Worm (Caenorhabditis elegans): ENCODE results near the gene F47D12.3.

F47D12.3 gene

DNA sequence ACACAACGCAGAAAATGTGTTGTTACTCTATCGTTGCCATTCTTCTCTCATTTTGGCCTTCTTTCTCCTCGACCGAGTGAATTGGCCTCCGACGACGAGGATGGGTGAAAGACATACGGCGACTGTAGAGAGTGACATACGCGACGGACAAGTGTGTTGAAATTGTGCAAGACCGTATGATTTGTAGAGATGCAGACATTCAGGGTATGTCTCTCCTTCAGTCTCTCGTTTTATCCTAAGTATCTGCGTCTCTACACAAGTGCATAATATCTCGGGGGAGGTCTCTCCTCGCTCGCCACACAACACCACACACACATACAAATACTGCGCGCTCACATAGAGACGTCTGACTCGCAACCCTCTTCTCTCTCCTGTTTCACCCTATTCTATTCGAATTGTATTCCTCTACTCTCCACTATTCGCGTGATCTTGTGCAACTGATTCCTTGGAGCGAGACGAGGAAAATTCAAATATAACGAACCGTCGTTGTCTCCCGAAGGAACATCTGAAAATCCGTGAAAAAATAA, 18.1 kb upstream of the F47D12.3 start, which contains the start of gene hmg-1.2 (continued):
- TF ChIP-seq unc-62 (GFP tag; optimal IDR thresholded peaks at IDR 0.05 in 1 of 2) (peak in 1 of 2 experiments; percentile 99), unc-62 (tag; optimal IDR thresholded peaks at IDR 0.05) (no peak), ceh-32 (tag; optimal IDR thresholded peaks at IDR 0.05; ENCODE audit: poor library complexity) (no peak), vab-7 (GFP tag; IDR thresholded peaks at IDR 0.05) (no peak), nhr-42 (GFP tag; IDR thresholded peaks at IDR 0.05) (no peak), hlh-30 (tag; optimal IDR thresholded peaks at IDR 0.05; ENCODE audit: insufficient read depth) (peak; percentile 93), egl-43 (GFP tag; IDR thresholded peaks at IDR 0.05) (no peak; the same call in 1 of the 2 replicates), madf-9 (GFP tag; conservative IDR thresholded peaks at IDR 0.05) (0 out of 2 replicates have a peak, but pooled peaks have one; percentile 40), spr-1 (tag; optimal IDR thresholded peaks at IDR 0.05) (peak; percentile 70), nhr-6 (tag; optimal IDR thresholded peaks at IDR 0.05) (peak; percentile 39), ZK337.2 (GFP tag; IDR thresholded peaks at IDR 0.05) (no peak), rbr-2 (tag; optimal IDR thresholded peaks at IDR 0.05) (peak; percentile 92), arid-1 (GFP tag; conservative IDR thresholded peaks at IDR 0.05) (peak; percentile 77), zfp-3 (GFP tag; conservative IDR thresholded peaks at IDR 0.05) (peak; percentile 70; the same call in 1 of the 2 replicates), jun-1 (tag; optimal IDR thresholded peaks at IDR 0.05) (peak; percentile 60), ama-1 (optimal IDR thresholded peaks at IDR 0.05) (peak; percentile 67), aly-2 (tag; optimal IDR thresholded peaks at IDR 0.05) (no peak), daf-19 (GFP tag; conservative IDR thresholded peaks at IDR 0.05) (0 out of 2 replicates have a peak, but pooled peaks have one; percentile 66), lir-3 (tag; optimal IDR thresholded peaks at IDR 0.05) (no peak)

DNA sequence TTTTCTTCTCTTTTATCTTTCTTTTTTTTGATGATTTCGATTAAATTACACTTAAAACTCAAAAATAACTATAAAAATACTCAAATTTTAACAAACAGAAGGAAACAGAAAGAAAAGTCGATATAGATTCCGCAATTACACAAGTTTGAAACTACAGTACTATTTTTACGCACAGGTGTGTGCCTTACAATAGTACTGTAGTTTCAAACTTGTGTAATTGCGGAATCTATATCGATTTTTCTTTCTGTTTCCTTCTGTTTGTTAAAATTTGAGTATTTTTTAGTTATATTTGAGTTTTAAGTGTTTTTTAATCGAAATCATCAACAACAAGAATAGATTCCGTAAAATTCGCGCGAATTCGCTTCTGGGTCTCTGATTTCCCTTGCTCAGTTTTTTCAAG, 15.2 kb upstream of the F47D12.3 start:
- TF ChIP-seq Y48G9A.11 (GFP tag; IDR thresholded peaks at IDR 0.05), result peak; percentile 45; the same call in 1 of the 2 replicates
- peak; percentile 46; the same call in 1 of the 2 replicates for TF ChIP-seq lin-38 (GFP tag; IDR thresholded peaks at IDR 0.05)
- TF ChIP-seq set-16 (GFP tag; IDR thresholded peaks at IDR 0.05), result no peak

- TF ChIP-seq zip-11 (GFP tag; IDR thresholded peaks at IDR 0.05) (no peak), unc-62 (GFP tag; optimal IDR thresholded peaks at IDR 0.05 in 1 of 2) (peak in 1 of 2 experiments; percentile 46), unc-62 (tag; optimal IDR thresholded peaks at IDR 0.05) (no peak)
Measured at ce11 chrIII:6285890-6286289, 12.4 kb upstream of the F47D12.3 start, which contains the start of gene gadr-3. TSS of gene gadr-3 (minus strand) at chrIII:6285990.

DNA sequence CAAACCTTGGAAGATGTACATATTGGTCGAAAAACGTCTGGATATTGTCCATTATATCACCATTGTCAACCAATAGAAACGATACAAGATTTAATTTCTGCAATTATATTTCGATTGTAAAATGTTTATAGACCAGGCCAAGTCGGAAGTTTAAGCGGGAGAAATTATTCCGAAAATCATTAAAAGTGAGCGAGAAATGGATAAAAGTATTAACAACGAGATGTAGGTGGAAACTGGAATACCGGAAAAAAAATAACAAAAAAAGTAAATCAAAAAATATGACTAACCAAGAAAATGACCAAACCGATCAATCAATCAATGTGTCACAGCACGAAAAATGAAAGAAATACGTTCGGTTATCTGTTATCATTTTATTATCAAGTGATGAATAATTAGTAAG, 11.1 kb upstream of the F47D12.3 start, which contains the start of gene F47D12.6:
F47D12.6 (minus strand) TSS at position 101 of the 400 bp plus-strand sequence.
- no peak for TF ChIP-seq ces-1 (GFP tag; optimal IDR thresholded peaks at IDR 0.05)
- no peak for TF ChIP-seq ZK337.2 (GFP tag; IDR thresholded peaks at IDR 0.05)
- no peak for TF ChIP-seq F44E2.7 (GFP tag; IDR thresholded peaks at IDR 0.05)
- TF ChIP-seq nhr-6 (tag; optimal IDR thresholded peaks at IDR 0.05), result no peak
- no peak for TF ChIP-seq duxl-1 (tag; optimal IDR thresholded peaks at IDR 0.05; ENCODE audit: poor library complexity)

DNA sequence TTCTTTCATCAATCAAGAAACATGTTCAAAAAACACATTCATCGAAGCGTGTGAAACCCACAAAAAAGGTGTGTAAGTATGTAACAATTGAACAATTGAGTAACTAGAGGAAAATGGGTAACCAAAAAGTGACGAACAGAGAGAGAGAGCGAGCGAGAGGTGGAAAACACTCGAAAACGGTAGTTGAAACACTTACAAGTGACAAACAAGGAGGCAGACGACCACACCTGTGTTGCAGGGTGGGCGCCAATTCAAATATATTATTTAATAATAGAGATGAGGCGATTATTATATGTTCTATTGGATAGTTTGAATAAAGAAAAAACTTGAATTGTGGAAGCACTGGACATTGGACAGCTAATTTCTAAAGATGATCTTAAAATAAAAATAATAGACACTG, 8.9 kb upstream of the F47D12.3 start:
- TF ChIP-seq dpl-1 (GFP tag; optimal IDR thresholded peaks at IDR 0.05) (peak; percentile 30), duxl-1 (tag; optimal IDR thresholded peaks at IDR 0.05; ENCODE audit: poor library complexity) (no peak)

DNA sequence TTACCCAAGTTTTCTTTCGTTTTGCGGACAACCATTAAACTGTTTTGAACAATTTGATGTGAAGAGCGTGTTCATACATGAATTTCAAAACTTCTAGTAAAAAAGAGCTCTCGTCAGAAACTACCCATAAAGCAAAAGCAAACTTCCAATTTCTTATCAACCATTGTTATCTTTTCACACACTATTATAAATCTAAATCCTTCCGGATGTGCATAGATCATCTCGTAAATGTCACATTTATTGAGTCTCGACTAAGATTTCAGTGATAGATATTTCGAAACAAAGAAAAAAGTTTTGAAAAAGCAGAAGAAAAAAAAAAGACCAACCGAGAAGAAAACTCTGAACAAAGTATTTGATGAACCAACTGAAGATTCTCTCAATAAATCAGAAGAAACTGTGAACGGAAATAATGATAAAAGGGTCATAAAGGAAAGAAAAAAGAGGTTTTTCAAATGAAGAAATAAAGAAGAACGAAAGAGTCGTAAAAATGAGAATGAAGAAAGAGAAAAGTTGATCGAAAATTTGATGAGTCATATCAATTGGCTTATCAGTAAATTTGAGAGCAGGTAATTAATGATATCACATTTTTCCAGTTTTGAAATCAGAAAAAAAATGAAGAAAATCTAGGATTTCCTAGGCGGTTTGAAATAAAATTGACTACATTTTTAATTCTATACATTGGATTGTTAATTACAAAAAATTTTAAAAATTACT, 7.6 kb upstream of the F47D12.3 start:
- peak; percentile 38; the same call in 1 of the 2 replicates for TF ChIP-seq ceh-20 (GFP tag; IDR thresholded peaks at IDR 0.05)
- TF ChIP-seq lin-29 (GFP tag; IDR thresholded peaks at IDR 0.05), result no peak
- TF ChIP-seq F10B5.3 (tag; optimal IDR thresholded peaks at IDR 0.05), result no peak
- TF ChIP-seq nhr-77 (tag; optimal IDR thresholded peaks at IDR 0.05), result peak; percentile 5
- TF ChIP-seq ces-1 (GFP tag; optimal IDR thresholded peaks at IDR 0.05), result no peak
- TF ChIP-seq zag-1 (tag; optimal IDR thresholded peaks at IDR 0.05), result no peak
- no peak for TF ChIP-seq F26F4.8 (GFP tag; conservative IDR thresholded peaks at IDR 0.05)
- TF ChIP-seq Y5F2A.4 (GFP tag; optimal IDR thresholded peaks at IDR 0.05), result no peak
- TF ChIP-seq lin-13 (GFP tag; optimal IDR thresholded peaks at IDR 0.05), result no peak
- TF ChIP-seq php-3 (GFP tag; IDR thresholded peaks at IDR 0.05), result peak; percentile 41; the same call in 1 of the 2 replicates
- TF ChIP-seq lin-15B (tag; optimal IDR thresholded peaks at IDR 0.05), result no peak
- peak; percentile 1 for TF ChIP-seq pqm-1 (tag; optimal IDR thresholded peaks at IDR 0.05)

Measured in whole organism, L4 larva.